Worm (Caenorhabditis elegans) whole organism, L2 larva: ENCODE measurements around the gene Y62H9A.1.

Experiments used
- R02D3.7 ChIP-seq: fragments of 150-350 bp; optimal IDR thresholded peaks from 2 replicates; lab custom pipeline; 2014; ENCODE audit warnings: missing biosample characterization, missing genetic modification characterization
- aly-2 ChIP-seq: fragments of 150-350 bp; optimal IDR thresholded peaks from 2 replicates; lab custom pipeline; 2014; ENCODE audit warnings: missing biosample characterization, missing genetic modification characterization
- ama-1 ChIP-seq: fragments of 150-350 bp; optimal IDR thresholded peaks from 2 replicates; lab custom pipeline; 2018; ENCODE audit warnings: inconsistent platforms
- egl-27 ChIP-seq: sonication (generic microtip); optimal IDR thresholded peaks from 3 replicates; lab custom pipeline; 2017; ENCODE audit warnings: missing biosample characterization, missing genetic modification reagents, missing genetic modification characterization
- lin-11 ChIP-seq: fragments of 150-350 bp; sonication (generic microtip); optimal IDR thresholded peaks from 2 replicates; lab custom pipeline; 2014; ENCODE audit warnings: missing biosample characterization, missing genetic modification characterization, inconsistent platforms, mixed read lengths
- lin-13 ChIP-seq: fragments of 150-350 bp; optimal IDR thresholded peaks from 2 replicates; lab custom pipeline; 2014; ENCODE audit warnings: missing biosample characterization, missing genetic modification reagents, missing genetic modification characterization
- mab-5 ChIP-seq: fragments of 150-350 bp; optimal IDR thresholded peaks from 2 replicates; lab custom pipeline; 2014; ENCODE audit warnings: missing biosample characterization, missing genetic modification characterization
- mdl-1 ChIP-seq, 2 experiments: fragments of 150-350 bp in 1 of 2; sonication (generic microtip) in 1 of 2; optimal IDR thresholded peaks; 2 replicates each; lab custom pipeline; 2017; ENCODE audit warnings: missing biosample characterization in 2 of 2, missing genetic modification characterization in 2 of 2
- skn-1 ChIP-seq: sonication (generic microtip); optimal IDR thresholded peaks from 2 replicates; lab custom pipeline; 2017; ENCODE audit warnings: missing biosample characterization, missing genetic modification characterization
- unc-62 ChIP-seq: fragments of 150-350 bp; optimal IDR thresholded peaks from 2 replicates; lab custom pipeline; 2014; ENCODE audit warnings: missing biosample characterization, missing genetic modification reagents, missing genetic modification characterization
- ztf-4 ChIP-seq: fragments of 150-350 bp; optimal IDR thresholded peaks from 2 replicates; lab custom pipeline; 2014; ENCODE audit warnings: missing biosample characterization, missing genetic modification characterization

DNA sequence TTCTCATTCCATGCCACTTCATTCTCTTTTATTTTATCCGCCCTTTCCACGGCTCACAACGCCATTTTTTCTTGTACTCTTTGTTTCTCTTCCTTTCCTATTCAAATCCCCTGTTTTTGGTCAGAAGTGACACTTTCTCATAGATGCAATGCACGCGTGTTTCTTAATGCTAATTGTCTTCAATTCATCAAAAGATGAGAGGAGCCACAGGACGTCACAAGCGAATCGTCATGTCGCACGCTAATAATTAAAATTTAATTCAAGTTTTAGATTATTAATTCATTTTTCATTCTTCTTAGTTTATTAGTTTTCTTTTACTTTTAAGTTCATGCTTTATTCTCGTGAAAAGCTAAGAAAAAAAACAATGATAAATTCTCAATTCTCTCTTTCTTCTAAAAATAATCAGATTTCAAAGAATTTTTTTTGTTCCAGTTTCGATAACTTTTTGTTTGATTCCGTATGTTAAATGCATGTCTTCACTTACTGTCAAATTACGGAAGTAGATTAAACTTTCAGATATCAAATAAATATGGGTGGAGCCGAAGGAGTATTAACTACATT, 45.5 kb downstream of the Y62H9A.1 start, which contains the start of gene Y62H9A.14:
- no peak for TF ChIP-seq R02D3.7 (tag; lab: Kevin White, UChicago)
- TF ChIP-seq ama-1 (lab: Kevin White, UChicago): no peak
- no peak for TF ChIP-seq ztf-4
- TF ChIP-seq mab-5: no peak
- no peak for TF ChIP-seq lin-11 (tag; lab: Kevin White, UChicago)
- TF ChIP-seq unc-62 (GFP tag; lab: Kevin White, UChicago): no peak
- TF ChIP-seq aly-2 (tag; lab: Kevin White, UChicago): no peak
- no peak for TF ChIP-seq skn-1
- TF ChIP-seq lin-13: no peak
- no peak for TF ChIP-seq egl-27
- TF ChIP-seq mdl-1 (tag; optimal IDR thresholded peaks at IDR 0.05; lab: Kevin White, UChicago): no peak
